Fruit fly (Drosophila melanogaster) whole organism: ENCODE measurements around the gene CG11345.

ENCODE experiments used
- CG8478 ChIP-seq: fragments of >200 bp; optimal IDR thresholded peaks from 2 replicates; lab custom pipeline; 2018; ENCODE audit warnings: inconsistent platforms
- Dll ChIP-seq: fragments of >200 bp; optimal IDR thresholded peaks from 2 replicates; lab custom pipeline; 2017
- EcR ChIP-seq, 2 experiments: fragments of >200 bp; optimal IDR thresholded peaks; 2 replicates each; lab custom pipeline; 2017; ENCODE audit warnings: missing biosample characterization in 2 of 2, missing genetic modification characterization in 2 of 2, missing genetic modification reagents in 2 of 2
- pan ChIP-seq: fragments of >200 bp; optimal IDR thresholded peaks from 2 replicates; lab custom pipeline; 2017
- psq ChIP-seq: fragments of >200 bp; optimal IDR thresholded peaks from 2 replicates; lab custom pipeline; 2017
- usp ChIP-seq: fragments of >200 bp; optimal IDR thresholded peaks from 2 replicates; lab custom pipeline; 2017; ENCODE audit warnings: missing biosample characterization, missing genetic modification characterization, mixed read lengths

The CG11345 gene

DNA sequence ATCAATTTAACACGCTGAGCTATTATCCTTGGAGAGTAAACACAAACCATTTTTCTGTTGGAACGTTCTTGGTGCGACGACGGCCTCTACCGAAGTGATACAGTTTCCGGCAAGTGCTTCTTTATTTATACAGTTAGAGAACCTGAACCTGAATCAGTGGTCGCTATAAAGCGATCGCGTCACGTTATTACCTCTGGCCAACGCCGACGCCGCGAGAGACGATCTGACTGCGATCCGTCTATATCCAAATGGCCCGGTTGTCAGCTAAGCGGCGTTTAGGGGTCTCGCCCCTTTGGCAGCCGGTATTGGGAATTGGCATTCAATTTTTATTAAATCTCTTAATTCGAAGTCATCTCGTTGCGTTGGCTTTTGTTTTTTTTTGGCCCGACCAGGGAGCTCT is at the start of gene CG11345:
Gene CG11345, minus strand, starts transcription at position 101 of the 400 bp plus-strand sequence.
- TF ChIP-seq CG8478 (lab: Kevin White, UChicago), result no peak

DNA sequence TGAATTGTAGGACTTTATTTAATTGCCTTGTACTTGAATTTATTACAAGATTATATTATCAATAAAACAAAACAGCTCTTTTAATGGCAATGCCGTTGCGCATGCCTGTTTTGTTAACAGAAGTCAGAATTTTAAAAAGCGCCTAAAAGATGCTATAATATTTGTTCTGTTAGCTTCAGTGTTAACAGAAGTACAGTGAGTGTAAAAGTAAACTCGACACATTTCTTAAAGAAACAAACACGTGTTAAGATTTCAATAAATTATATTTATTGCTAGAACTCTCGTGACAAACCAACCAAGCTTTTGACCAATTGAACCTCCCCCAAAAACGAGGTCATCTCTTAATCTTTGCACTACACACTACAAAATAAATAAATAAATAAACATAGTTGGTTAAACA is 43.4 kb upstream of the CG11345 start:
- TF ChIP-seq EcR (GFP tag; optimal IDR thresholded peaks at IDR 0.05; lab: Kevin White, UChicago), result no peak
- TF ChIP-seq CG8478 (lab: Kevin White, UChicago), result no peak
- TF ChIP-seq psq (lab: Kevin White, UChicago), result no peak
- TF ChIP-seq Dll (lab: Kevin White, UChicago), result no peak
- TF ChIP-seq pan (lab: Kevin White, UChicago), result no peak
- TF ChIP-seq usp (GFP tag; lab: Kevin White, UChicago), result no peak

DNA sequence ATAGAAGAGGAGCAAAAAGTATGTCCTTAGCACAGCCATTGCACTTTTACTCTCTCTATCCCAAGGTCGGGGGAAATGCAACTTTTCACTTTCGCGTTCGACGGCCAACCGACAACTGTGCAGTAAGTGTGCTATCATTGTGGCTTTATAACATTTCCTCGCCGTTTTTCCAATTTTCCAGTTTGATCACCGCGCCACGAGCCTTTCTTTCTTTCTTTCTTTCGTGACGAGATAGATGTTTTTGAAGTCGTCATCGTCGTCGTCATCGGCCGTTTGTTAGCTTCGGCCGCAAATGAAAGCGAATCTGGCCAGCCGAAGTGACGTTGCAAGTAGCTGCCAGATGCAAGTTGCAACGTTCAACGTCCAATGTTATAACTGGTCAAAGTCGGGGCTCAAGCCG is 42.4 kb upstream of the CG11345 start, which contains the start of gene CG13720:
Gene CG13720, minus strand, starts transcription at position 101 of the 400 bp plus-strand sequence.
- no peak for TF ChIP-seq EcR (GFP tag; optimal IDR thresholded peaks at IDR 0.05; lab: Kevin White, UChicago)
- no peak for TF ChIP-seq CG8478 (lab: Kevin White, UChicago)
- TF ChIP-seq psq (lab: Kevin White, UChicago), result no peak
- TF ChIP-seq Dll (lab: Kevin White, UChicago), result no peak
- no peak for TF ChIP-seq usp (GFP tag; lab: Kevin White, UChicago)

DNA sequence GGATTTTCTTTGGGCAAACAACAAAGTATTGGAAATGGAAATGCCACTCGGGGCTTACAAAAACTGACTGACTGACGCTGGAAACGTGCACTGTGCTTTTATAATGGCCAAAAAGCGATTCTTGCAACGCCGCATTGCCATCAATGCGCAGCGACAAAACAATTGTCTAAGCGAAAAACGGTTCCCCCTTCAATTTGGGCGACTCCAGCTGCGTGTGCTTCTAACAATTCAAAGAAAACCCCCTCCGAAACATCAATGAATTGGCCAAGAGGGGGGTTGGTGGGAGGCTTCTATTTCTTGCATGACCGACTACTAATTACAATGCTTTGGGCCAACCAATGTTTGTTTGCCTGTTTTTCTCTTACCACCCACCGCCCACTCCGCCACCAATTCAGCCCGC is 39.7 kb upstream of the CG11345 start, which contains the start of gene CG13721:
Gene CG13721, minus strand, starts transcription at position 101 of the 400 bp plus-strand sequence.
- TF ChIP-seq CG8478 (lab: Kevin White, UChicago), result no peak
- TF ChIP-seq Dll (lab: Kevin White, UChicago), result no peak
- TF ChIP-seq pan (lab: Kevin White, UChicago), result no peak
- TF ChIP-seq psq (lab: Kevin White, UChicago), result no peak
- no peak for TF ChIP-seq usp (GFP tag; lab: Kevin White, UChicago)
- TF ChIP-seq EcR (GFP tag; optimal IDR thresholded peaks at IDR 0.05; lab: Kevin White, UChicago), result no peak

DNA sequence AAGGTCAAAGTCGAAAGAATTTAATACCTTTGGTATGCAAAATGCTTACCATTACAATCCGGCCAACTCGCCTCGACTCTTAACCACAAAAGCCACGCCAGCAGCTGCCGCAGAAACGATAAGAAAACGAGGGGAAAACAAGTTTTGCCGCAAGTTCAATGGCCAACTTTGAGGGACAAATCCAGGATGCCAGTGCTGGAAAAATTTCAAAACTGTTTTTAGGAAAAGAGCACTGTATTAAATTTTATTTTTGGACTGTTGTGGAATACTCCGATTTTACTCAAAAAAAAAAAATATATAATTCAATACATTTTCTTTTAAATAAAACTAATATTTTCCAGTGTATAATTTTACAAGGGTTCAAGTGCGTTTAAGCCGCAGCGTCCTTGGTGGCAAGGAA is 36.6 kb upstream of the CG11345 start:
- TF ChIP-seq EcR (GFP tag; optimal IDR thresholded peaks at IDR 0.05; lab: Kevin White, UChicago) (peak in 1 of 2 experiments; percentile 66), usp (GFP tag; lab: Kevin White, UChicago) (no peak)

DNA sequence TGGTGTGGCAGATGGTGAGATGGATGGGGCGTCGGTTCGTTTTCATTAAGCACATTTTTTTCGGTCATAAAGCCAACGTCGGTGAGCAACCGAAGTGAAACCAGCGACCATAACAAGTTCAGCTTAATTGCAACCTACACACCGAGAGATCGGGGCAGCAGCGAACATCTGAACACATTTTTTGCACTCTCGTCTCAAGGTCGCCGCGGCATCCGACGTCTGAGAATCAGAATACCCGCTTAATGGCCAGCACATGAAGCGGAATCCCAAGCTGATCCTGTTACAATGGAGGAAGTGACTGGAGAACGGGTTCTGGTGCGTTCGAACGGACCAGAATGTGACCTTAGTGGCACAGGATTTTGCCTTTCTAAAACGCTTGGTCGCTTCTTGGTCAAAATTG is 35.6 kb upstream of the CG11345 start:
- TF ChIP-seq CG8478 (lab: Kevin White, UChicago), result no peak
- no peak for TF ChIP-seq Dll (lab: Kevin White, UChicago)
- TF ChIP-seq pan (lab: Kevin White, UChicago), result no peak
- TF ChIP-seq psq (lab: Kevin White, UChicago), result no peak
- TF ChIP-seq usp (GFP tag; lab: Kevin White, UChicago), result no peak
- no peak for TF ChIP-seq EcR (GFP tag; optimal IDR thresholded peaks at IDR 0.05; lab: Kevin White, UChicago)

DNA sequence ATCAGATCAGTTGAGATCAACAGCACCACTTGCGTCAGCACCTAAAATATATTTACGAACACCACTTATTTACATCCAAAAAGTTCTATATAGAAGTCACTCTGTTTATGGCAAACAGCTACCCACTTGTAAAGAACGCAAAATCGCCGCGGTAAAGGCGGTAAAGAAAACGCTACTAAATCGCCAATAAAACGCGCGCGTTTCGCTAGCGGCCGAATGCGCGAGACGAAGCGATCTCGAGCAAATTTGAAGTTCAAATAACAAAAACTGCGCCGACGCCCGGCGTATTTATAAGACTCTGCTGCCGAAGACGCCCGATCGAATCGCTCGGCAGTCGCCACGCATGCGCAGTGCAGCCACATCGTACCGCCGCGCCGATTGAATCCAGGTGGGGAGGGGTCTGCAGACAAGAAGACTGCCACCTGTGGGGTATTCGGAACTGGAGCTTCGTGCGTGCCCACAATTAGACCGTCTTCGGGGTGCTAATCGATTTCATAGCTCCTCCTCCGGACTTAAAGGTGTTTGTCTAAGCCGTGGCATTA is 32.8 kb upstream of the CG11345 start, which contains the start of gene CG13722:
Gene CG13722, minus strand, starts transcription at position 262 of the 542 bp plus-strand sequence.
- TF ChIP-seq pan (lab: Kevin White, UChicago), result no peak
- no peak for TF ChIP-seq Dll (lab: Kevin White, UChicago)
- TF ChIP-seq EcR (GFP tag; optimal IDR thresholded peaks at IDR 0.05; lab: Kevin White, UChicago), result no peak
- TF ChIP-seq psq (lab: Kevin White, UChicago), result no peak
- no peak for TF ChIP-seq usp (GFP tag; lab: Kevin White, UChicago)
- TF ChIP-seq CG8478 (lab: Kevin White, UChicago), result no peak

DNA sequence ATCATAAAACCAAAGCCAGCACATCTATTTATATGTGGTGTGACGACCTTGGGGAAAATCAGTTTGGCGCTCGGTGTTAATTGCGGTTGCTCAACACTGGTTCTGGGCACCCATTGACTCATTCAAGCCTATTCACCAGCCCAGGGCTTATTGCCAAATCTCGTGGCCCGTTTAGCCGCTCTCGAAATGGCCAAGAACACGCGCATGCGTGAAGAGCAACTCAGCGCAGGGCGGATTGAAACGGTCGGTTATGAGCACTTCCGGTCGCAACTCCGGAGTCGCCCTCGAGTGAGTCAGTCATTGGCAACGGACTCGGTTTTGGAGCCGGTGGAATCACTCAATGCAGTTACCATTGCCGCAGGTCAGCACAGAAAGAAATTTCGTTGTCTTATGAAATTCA is 31.5 kb upstream of the CG11345 start:
- TF ChIP-seq CG8478 (lab: Kevin White, UChicago) (no peak), Dll (lab: Kevin White, UChicago) (no peak), psq (lab: Kevin White, UChicago) (no peak), pan (lab: Kevin White, UChicago) (no peak), EcR (GFP tag; optimal IDR thresholded peaks at IDR 0.05; lab: Kevin White, UChicago) (no peak), usp (GFP tag; lab: Kevin White, UChicago) (no peak)

DNA sequence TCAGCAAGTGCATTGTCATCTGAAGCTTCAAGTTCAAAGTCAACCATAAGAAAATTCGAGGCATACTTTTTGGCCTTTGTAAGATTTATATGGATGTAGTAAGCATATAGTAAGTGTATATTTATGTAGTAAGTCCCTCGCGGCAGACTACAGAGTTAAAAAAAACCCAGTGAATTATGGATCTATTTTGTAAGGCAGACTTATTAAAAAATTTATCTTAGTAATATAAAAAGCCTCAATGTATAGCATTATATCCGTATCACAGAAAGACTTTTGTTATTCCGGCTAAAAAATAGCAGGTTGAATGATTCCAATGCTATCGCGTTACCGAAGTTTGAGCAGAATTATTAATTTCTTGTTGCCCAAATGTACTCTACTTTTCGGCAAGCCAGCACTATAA is 26.7 kb upstream of the CG11345 start:
- TF ChIP-seq psq (lab: Kevin White, UChicago) (no peak), pan (lab: Kevin White, UChicago) (no peak), CG8478 (lab: Kevin White, UChicago) (no peak), Dll (lab: Kevin White, UChicago) (no peak), usp (GFP tag; lab: Kevin White, UChicago) (no peak), EcR (GFP tag; optimal IDR thresholded peaks at IDR 0.05; lab: Kevin White, UChicago) (no peak)

DNA sequence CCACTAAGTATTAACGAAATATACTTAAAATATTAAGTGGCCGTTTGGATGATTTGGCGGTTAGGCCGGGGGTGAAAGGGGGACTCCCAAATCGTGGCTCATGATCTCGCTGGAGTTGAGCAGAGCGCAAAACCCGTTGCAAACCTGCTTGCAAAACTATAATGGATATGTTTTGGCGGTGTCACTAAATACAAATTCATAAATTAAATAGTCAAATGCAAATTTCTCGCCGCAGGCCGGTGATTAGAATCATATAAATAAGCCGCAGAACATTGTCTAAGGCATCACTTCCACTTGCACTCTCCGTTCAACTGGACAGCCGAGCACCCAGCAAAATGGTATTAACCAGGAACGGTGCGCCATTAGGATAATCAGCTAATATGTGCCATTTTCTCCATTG is 24.5 kb upstream of the CG11345 start, which contains the start of gene CG11350:
Gene CG11350, plus strand, starts transcription at position 301 of the 400 bp plus-strand sequence.
- TF ChIP-seq pan (lab: Kevin White, UChicago) (no peak), usp (GFP tag; lab: Kevin White, UChicago) (no peak)

DNA sequence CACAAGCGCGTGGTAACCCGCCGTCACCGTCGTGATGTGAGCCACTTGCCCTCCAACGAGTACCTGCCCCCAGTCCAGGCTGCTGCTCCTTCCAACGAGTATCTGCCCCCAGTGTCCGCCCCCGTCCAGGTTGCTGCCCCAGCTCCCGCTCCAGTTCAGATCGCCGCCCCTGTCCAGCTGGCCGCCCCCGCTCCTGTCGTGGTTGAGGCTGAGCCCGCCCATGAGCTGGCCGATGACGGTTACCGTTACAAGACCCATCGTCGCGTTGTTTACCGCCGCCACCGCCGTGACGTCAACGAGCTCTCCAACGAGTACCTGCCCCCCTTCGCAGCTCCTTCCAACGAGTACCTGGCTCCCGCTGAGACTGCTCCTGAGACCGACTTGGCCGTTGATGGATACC is 22.8 kb upstream of the CG11345 start:
- TF ChIP-seq psq (lab: Kevin White, UChicago), result no peak
- TF ChIP-seq usp (GFP tag; lab: Kevin White, UChicago), result no peak
- TF ChIP-seq pan (lab: Kevin White, UChicago), result no peak
- TF ChIP-seq CG8478 (lab: Kevin White, UChicago), result no peak
- no peak for TF ChIP-seq Dll (lab: Kevin White, UChicago)
- no peak for TF ChIP-seq EcR (GFP tag; optimal IDR thresholded peaks at IDR 0.05; lab: Kevin White, UChicago)

DNA sequence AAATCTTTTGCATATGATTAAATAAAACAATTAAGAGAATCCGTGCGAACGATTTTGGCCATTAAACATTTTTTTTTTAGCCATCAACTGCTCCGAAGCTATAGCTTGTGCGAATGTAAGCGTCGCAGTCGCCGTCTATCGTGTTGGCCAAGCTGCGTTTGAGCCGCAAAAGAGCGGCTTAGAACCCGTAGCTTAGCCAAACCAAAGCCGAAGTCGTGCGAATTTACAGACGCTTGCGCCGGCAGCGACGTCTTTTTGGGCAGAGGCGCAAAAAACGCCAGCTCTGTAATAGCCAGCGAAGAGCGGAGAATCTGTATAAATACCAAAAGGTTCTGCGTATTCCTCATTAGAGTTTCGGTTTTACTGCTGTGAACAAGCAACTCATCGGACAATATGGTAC is 22.0 kb upstream of the CG11345 start, which contains the start of gene CG7465:
Gene CG7465, plus strand, starts transcription at position 346 of the 400 bp plus-strand sequence.
- no peak for TF ChIP-seq Dll (lab: Kevin White, UChicago)
- TF ChIP-seq pan (lab: Kevin White, UChicago), result no peak
- TF ChIP-seq psq (lab: Kevin White, UChicago), result no peak
- TF ChIP-seq CG8478 (lab: Kevin White, UChicago), result no peak
- no peak for TF ChIP-seq EcR (GFP tag; optimal IDR thresholded peaks at IDR 0.05; lab: Kevin White, UChicago)
- TF ChIP-seq usp (GFP tag; lab: Kevin White, UChicago), result no peak
